Fruit fly (Drosophila melanogaster) whole organism, embryonic: ENCODE measurements around the gene Bmcp.

Source experiments
- Adf1 ChIP-seq: fragments of 200-800 bp; sonication (Bioruptor generic); IDR thresholded peaks from 2 replicates; pipeline ENCODE4 v1.3.6; 2022; ENCODE audit warnings: missing biosample characterization, missing genetic modification characterization
- Atf-2 ChIP-seq: fragments of 200-800 bp; sonication (Bioruptor generic); optimal IDR thresholded peaks from 2 replicates; lab custom pipeline; 2016; ENCODE audit warnings: missing biosample characterization, missing genetic modification characterization
- BtbVII ChIP-seq: fragments of 200-800 bp; sonication (Bioruptor generic); optimal IDR thresholded peaks from 3 replicates; lab custom pipeline; 2017; ENCODE audit warnings: missing biosample characterization, mild to moderate bottlenecking, missing genetic modification characterization
- CG10543 ChIP-seq: fragments of 200-800 bp; sonication (Bioruptor generic); optimal IDR thresholded peaks from 3 replicates; lab custom pipeline; 2017; ENCODE audit warnings: missing biosample characterization, mild to moderate bottlenecking, missing genetic modification characterization, moderate library complexity
- CG11696 ChIP-seq: fragments of 200-800 bp; sonication (Bioruptor generic); IDR thresholded peaks from 2 replicates; pipeline ENCODE4 v1.3.6; 2022; ENCODE audit warnings: missing biosample characterization, missing genetic modification characterization
- CG12104 ChIP-seq: fragments of 200-800 bp; sonication (Bioruptor generic); optimal IDR thresholded peaks from 3 replicates; lab custom pipeline; 2016; ENCODE audit warnings: missing biosample characterization, missing genetic modification characterization
- CG15479 ChIP-seq: fragments of 200-800 bp; sonication (Bioruptor generic); optimal IDR thresholded peaks from 3 replicates; lab custom pipeline; 2019; ENCODE audit warnings: missing biosample characterization, mild to moderate bottlenecking, missing genetic modification characterization, moderate library complexity
- CG17361 ChIP-seq: fragments of 200-800 bp; sonication (Bioruptor generic); IDR thresholded peaks from 3 replicates; pipeline ENCODE4 v1.3.6; 2022; ENCODE audit warnings: missing biosample characterization, missing genetic modification characterization
- CG17802 ChIP-seq: fragments of 200-800 bp; sonication (Bioruptor generic); optimal IDR thresholded peaks from 2 replicates; lab custom pipeline; 2018; ENCODE audit warnings: missing biosample characterization, mild to moderate bottlenecking, missing genetic modification characterization, moderate library complexity
- CG17829 ChIP-seq: fragments of 200-800 bp; optimal IDR thresholded peaks from 2 replicates; lab custom pipeline; 2019; ENCODE audit warnings: missing biosample characterization, mild to moderate bottlenecking, missing genetic modification characterization, moderate library complexity
- CG18262 ChIP-seq: fragments of 200-800 bp; optimal IDR thresholded peaks from 3 replicates; lab custom pipeline; 2019; ENCODE audit warnings: missing biosample characterization, mild to moderate bottlenecking, missing genetic modification characterization, moderate library complexity
- CG2116 ChIP-seq: fragments of 200-800 bp; sonication (Bioruptor generic); optimal IDR thresholded peaks from 3 replicates; lab custom pipeline; 2018; ENCODE audit warnings: missing biosample characterization, mild to moderate bottlenecking, missing genetic modification characterization
- CG3065 ChIP-seq: fragments of 200-800 bp; sonication (Bioruptor generic); optimal IDR thresholded peaks from 2 replicates; lab custom pipeline; 2016; ENCODE audit warnings: missing biosample characterization, missing genetic modification characterization
- CG4282 ChIP-seq: fragments of 200-800 bp; sonication (Bioruptor generic); optimal IDR thresholded peaks from 2 replicates; lab custom pipeline; 2016; ENCODE audit warnings: missing biosample characterization, missing genetic modification characterization
- CG43689 ChIP-seq: fragments of 200-800 bp; sonication (Bioruptor generic); IDR thresholded peaks from 2 replicates; pipeline ENCODE4 v1.3.6; 2022; ENCODE audit warnings: missing biosample characterization, missing genetic modification characterization
- CG5953 ChIP-seq: fragments of 200-800 bp; sonication (Bioruptor generic); IDR thresholded peaks from 2 replicates; pipeline ENCODE4 v1.3.6; 2022; ENCODE audit warnings: missing biosample characterization, missing genetic modification characterization
- CG6854 ChIP-seq: fragments of 200-800 bp; sonication (Bioruptor generic); optimal IDR thresholded peaks from 3 replicates; lab custom pipeline; 2017; ENCODE audit warnings: missing biosample characterization, mild to moderate bottlenecking, missing genetic modification characterization
- CG7963 ChIP-seq: fragments of 200-800 bp; sonication (Bioruptor generic); IDR thresholded peaks from 3 replicates; pipeline ENCODE4 v1.3.6; 2022; ENCODE audit warnings: missing biosample characterization, missing genetic modification characterization; ENCODE audit not compliant: partially characterized antibody
- CG8944 ChIP-seq: fragments of 200-800 bp; sonication (Bioruptor generic); optimal IDR thresholded peaks from 3 replicates; lab custom pipeline; 2016; ENCODE audit warnings: missing biosample characterization, missing genetic modification characterization
- CG9437 ChIP-seq: fragments of 200-800 bp; sonication (Bioruptor generic); optimal IDR thresholded peaks from 2 replicates; lab custom pipeline; 2018; ENCODE audit warnings: missing biosample characterization, mild to moderate bottlenecking, missing genetic modification characterization
- Dek ChIP-seq: fragments of 200-800 bp; sonication (Bioruptor generic); optimal IDR thresholded peaks from 3 replicates; lab custom pipeline; 2019; ENCODE audit warnings: missing biosample characterization, mild to moderate bottlenecking, missing genetic modification characterization, moderate library complexity
- Dref ChIP-seq: fragments of 200-800 bp; sonication (Bioruptor generic); IDR thresholded peaks from 2 replicates; pipeline ENCODE4 v1.3.6; 2022; ENCODE audit warnings: missing biosample characterization, missing genetic modification characterization
- Eip74EF ChIP-seq, 2 experiments: fragments of 200-800 bp in 1 of 2; fragments of >200 bp in 1 of 2; sonication (Bioruptor generic) in 1 of 2; optimal IDR thresholded peaks; 2 replicates each; lab custom pipeline; 2017 to 2019; ENCODE audit warnings: missing biosample characterization in 2 of 2, missing genetic modification characterization in 2 of 2, mild to moderate bottlenecking in 1 of 2, moderate library complexity in 1 of 2
- Gsc ChIP-seq: fragments of 200-800 bp; sonication (Bioruptor generic); IDR thresholded peaks from 2 replicates; pipeline ENCODE4 v1.3.6; 2022; ENCODE audit warnings: missing biosample characterization, missing genetic modification characterization
- HLH4C ChIP-seq: fragments of 200-800 bp; sonication (Bioruptor generic); IDR thresholded peaks from 3 replicates; pipeline ENCODE4 v1.3.6; 2022; ENCODE audit warnings: missing biosample characterization, missing genetic modification characterization; ENCODE audit not compliant: partially characterized antibody
- Hr51 ChIP-seq, 2 experiments: fragments of 200-800 bp; sonication (Bioruptor generic); optimal IDR thresholded peaks; 2 replicates in 1 of 2; 3 replicates in 1 of 2; lab custom pipeline; 2016 to 2018; ENCODE audit warnings: missing biosample characterization in 2 of 2, missing genetic modification characterization in 2 of 2, mild to moderate bottlenecking in 1 of 2, moderate library complexity in 1 of 2
- Hsf ChIP-seq: fragments of 200-800 bp; sonication (Bioruptor generic); optimal IDR thresholded peaks from 3 replicates; lab custom pipeline; 2016; ENCODE audit warnings: missing biosample characterization, missing genetic modification characterization
- Meics ChIP-seq: fragments of 200-800 bp; sonication (Bioruptor generic); optimal IDR thresholded peaks from 2 replicates; lab custom pipeline; 2017; ENCODE audit warnings: missing biosample characterization, mild to moderate bottlenecking, missing genetic modification characterization
- Neu2 ChIP-seq: fragments of 200-800 bp; sonication (Bioruptor generic); optimal IDR thresholded peaks from 3 replicates; lab custom pipeline; 2016; ENCODE audit warnings: missing biosample characterization, missing genetic modification characterization, borderline replicate concordance
- Nf-YC ChIP-seq: fragments of 200-800 bp; optimal IDR thresholded peaks from 3 replicates; lab custom pipeline; 2019; ENCODE audit warnings: missing biosample characterization, mild to moderate bottlenecking, missing genetic modification characterization, moderate library complexity
- Poxn ChIP-seq: fragments of 200-800 bp; sonication (Bioruptor generic); IDR thresholded peaks from 2 replicates; pipeline ENCODE4 v1.3.6; 2022; ENCODE audit warnings: missing biosample characterization, missing genetic modification characterization
- Scr ChIP-seq: fragments of 200-800 bp; sonication (Bioruptor generic); IDR thresholded peaks from 2 replicates; pipeline ENCODE4 v1.3.6; 2022; ENCODE audit warnings: missing biosample characterization, missing genetic modification characterization; ENCODE audit not compliant: partially characterized antibody
- abd-A ChIP-seq: fragments of 200-800 bp; sonication (Bioruptor generic); optimal IDR thresholded peaks from 3 replicates; lab custom pipeline; 2019; ENCODE audit warnings: missing biosample characterization, mild to moderate bottlenecking, missing genetic modification characterization, moderate library complexity
- ash1 ChIP-seq: fragments of 200-800 bp; sonication (Bioruptor generic); optimal IDR thresholded peaks from 2 replicates; lab custom pipeline; 2018; ENCODE audit warnings: missing biosample characterization, mild to moderate bottlenecking, missing genetic modification characterization
- btn ChIP-seq: fragments of 200-800 bp; sonication (Bioruptor generic); optimal IDR thresholded peaks from 2 replicates; lab custom pipeline; 2016; ENCODE audit warnings: missing biosample characterization, missing genetic modification characterization
- cas ChIP-seq: fragments of 200-800 bp; sonication (Bioruptor generic); IDR thresholded peaks from 2 replicates; pipeline ENCODE4 v1.3.6; 2022; ENCODE audit warnings: missing biosample characterization, missing genetic modification characterization
- dm ChIP-seq: fragments of 200-800 bp; sonication (Bioruptor generic); optimal IDR thresholded peaks from 3 replicates; lab custom pipeline; 2016; ENCODE audit warnings: missing biosample characterization, missing genetic modification characterization
- dysf ChIP-seq: fragments of 200-800 bp; sonication (Bioruptor generic); IDR thresholded peaks from 3 replicates; pipeline ENCODE4 v1.3.6; 2022; ENCODE audit warnings: missing biosample characterization, missing genetic modification characterization
- esg ChIP-seq: fragments of 200-800 bp; sonication (Bioruptor generic); conservative IDR thresholded peaks from 2 replicates; pipeline ENCODE4 v1.3.6; 2022; ENCODE audit warnings: missing biosample characterization, missing genetic modification characterization
- exex ChIP-seq: fragments of 200-800 bp; sonication (Bioruptor generic); optimal IDR thresholded peaks from 4 replicates; lab custom pipeline; 2018; ENCODE audit warnings: missing biosample characterization, mild to moderate bottlenecking, missing genetic modification characterization, moderate library complexity
- fru ChIP-seq: fragments of >200 bp; optimal IDR thresholded peaks from 2 replicates; lab custom pipeline; 2017
- gfzf ChIP-seq: fragments of 200-800 bp; sonication (Bioruptor generic); optimal IDR thresholded peaks from 2 replicates; lab custom pipeline; 2016; ENCODE audit warnings: missing biosample characterization, mild to moderate bottlenecking, missing genetic modification characterization, moderate library complexity
- lmd ChIP-seq: fragments of 200-800 bp; sonication (Bioruptor generic); IDR thresholded peaks from 2 replicates; pipeline ENCODE4 v1.3.6; 2022; ENCODE audit warnings: missing biosample characterization, missing genetic modification characterization
- nmo ChIP-seq: fragments of 200-800 bp; sonication (Bioruptor generic); optimal IDR thresholded peaks from 2 replicates; lab custom pipeline; 2018; ENCODE audit warnings: missing biosample characterization, mild to moderate bottlenecking, missing genetic modification characterization, moderate library complexity
- otp ChIP-seq: fragments of 200-800 bp; sonication (Bioruptor generic); IDR thresholded peaks from 3 replicates; pipeline ENCODE4, ENCODE4 v1.3.6; 2022; ENCODE audit warnings: missing biosample characterization, missing genetic modification characterization
- p53 ChIP-seq: fragments of 200-800 bp; sonication (Bioruptor generic); optimal IDR thresholded peaks from 2 replicates; lab custom pipeline; 2016; ENCODE audit warnings: missing biosample characterization, missing genetic modification characterization
- rib ChIP-seq: fragments of 200-800 bp; sonication (Bioruptor generic); IDR thresholded peaks from 2 replicates; pipeline ENCODE4 v1.3.6; 2022; ENCODE audit warnings: missing biosample characterization, missing genetic modification characterization
- toy ChIP-seq: fragments of 200-800 bp; sonication (Bioruptor generic); IDR thresholded peaks from 2 replicates; pipeline ENCODE4 v1.3.6; 2022; ENCODE audit warnings: missing biosample characterization, missing genetic modification characterization

Gene Bmcp

DNA sequence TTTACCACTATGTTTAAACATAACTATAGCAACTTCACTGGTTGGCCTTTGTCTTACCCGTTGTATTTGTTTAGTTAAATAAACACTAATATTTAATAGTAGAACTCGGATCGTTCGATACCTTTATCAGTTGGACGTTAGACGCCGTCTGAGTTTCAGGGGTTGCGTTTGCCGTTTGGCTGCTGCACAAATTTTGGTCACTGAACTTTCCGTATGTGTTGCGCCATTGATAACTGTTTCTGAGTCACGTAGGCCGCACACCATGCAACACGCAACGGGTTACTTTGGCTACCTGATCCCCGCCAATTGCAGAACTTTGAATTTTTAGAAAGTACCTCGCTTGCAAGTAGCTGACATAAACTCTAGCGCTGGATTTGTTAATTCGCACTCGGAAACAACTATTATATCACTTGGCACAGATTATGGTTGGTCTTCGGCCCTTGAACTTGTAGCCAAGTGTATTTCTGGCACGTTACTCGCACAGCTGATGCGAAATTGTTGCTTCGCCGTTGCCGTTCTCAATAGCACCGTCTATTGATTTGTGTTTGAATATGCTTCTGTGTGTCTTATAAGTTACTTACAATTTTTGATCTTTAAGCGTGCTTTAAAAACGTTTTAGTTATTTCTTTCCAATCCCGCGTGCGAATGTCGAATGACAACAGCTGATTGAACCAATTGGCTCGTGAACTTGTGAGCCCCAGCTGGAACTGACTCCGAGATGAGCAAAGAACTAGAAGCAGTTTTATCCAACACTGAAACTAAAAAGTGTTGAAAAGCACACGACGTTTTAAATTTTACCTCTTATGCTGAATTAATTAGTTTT lies 24.2 kb upstream of the Bmcp start, which contains the start of gene Dph1 (continued):
- TF ChIP-seq CG17829 (peak; percentile 82), rib (GFP tag; lab: Robert Waterston, UW) (peak; percentile 50; the same call in 1 of the 2 replicates), Hsf (GFP tag; lab: Kevin White, UChicago) (peak; percentile 76), esg (peak; percentile 82), otp (peak; percentile 79; the same call in 2 of the 3 replicates), CG11696 (peak; percentile 67), Eip74EF (GFP tag; optimal IDR thresholded peaks at IDR 0.05; lab: Kevin White, UChicago) (peak in 1 of 2 experiments; percentile 88), Hr51 (GFP tag; optimal IDR thresholded peaks at IDR 0.05; lab: Kevin White, UChicago) (peak; percentile 50 to 87), CG7963 (GFP tag; lab: Robert Waterston, UW) (no peak), Neu2 (GFP tag; lab: Kevin White, UChicago) (no peak), Poxn (GFP tag; lab: Robert Waterston, UW) (0 out of 2 replicates have a peak, but pooled peaks have one; percentile 19), Dek (tag; lab: Kevin White, UChicago) (peak; percentile 67), cas (GFP tag; lab: Robert Waterston, UW) (peak; percentile 66), Atf-2 (GFP tag; lab: Kevin White, UChicago) (peak; percentile 81), gfzf (GFP tag; lab: Kevin White, UChicago) (peak; percentile 8), CG18262 (tag; lab: Kevin White, UChicago) (peak; percentile 85), p53 (GFP tag; lab: Kevin White, UChicago) (peak; percentile 62), CG8944 (GFP tag; lab: Kevin White, UChicago) (peak; percentile 76), CG17361 (peak; percentile 81), lmd (peak; percentile 86; the same call in 1 of the 2 replicates), Adf1 (peak; percentile 36; the same call in 1 of the 2 replicates), CG3065 (GFP tag; lab: Kevin White, UChicago) (peak; percentile 30), CG2116 (peak; percentile 49), ash1 (GFP tag; lab: Kevin White, UChicago) (peak; percentile 2), CG10543 (GFP tag; lab: Kevin White, UChicago) (peak; percentile 54), abd-A (tag; lab: Kevin White, UChicago) (peak; percentile 30), HLH4C (GFP tag; lab: Robert Waterston, UW) (0 out of 3 replicates have a peak, but pooled peaks have one; percentile 34), btn (GFP tag; lab: Kevin White, UChicago) (peak; percentile 88), exex (tag; lab: Kevin White, UChicago) (peak; percentile 33), CG15479 (GFP tag; lab: Kevin White, UChicago) (peak; percentile 68), Meics (GFP tag; lab: Kevin White, UChicago) (peak; percentile 88), dm (GFP tag; lab: Kevin White, UChicago) (peak; percentile 88), toy (GFP tag; lab: Robert Waterston, UW) (0 out of 2 replicates have a peak, but pooled peaks have one; percentile 36), Scr (peak; percentile 42; the same call in 1 of the 2 replicates), CG9437 (GFP tag; lab: Kevin White, UChicago) (peak; percentile 81), CG43689 (GFP tag; lab: Robert Waterston, UW) (peak; percentile 72), CG4282 (GFP tag; lab: Kevin White, UChicago) (peak; percentile 53), Gsc (no peak), nmo (GFP tag; lab: Kevin White, UChicago) (peak; percentile 82), Dref (no peak), dysf (GFP tag; lab: Robert Waterston, UW) (peak; percentile 88), CG5953 (peak; percentile 75), CG17802 (tag; lab: Kevin White, UChicago) (peak; percentile 76), Nf-YC (tag; lab: Kevin White, UChicago) (peak; percentile 66), CG12104 (GFP tag; lab: Kevin White, UChicago) (peak; percentile 80), CG6854 (GFP tag; lab: Kevin White, UChicago) (peak; percentile 78), BtbVII (GFP tag; lab: Kevin White, UChicago) (peak; percentile 87), fru (no peak)
